Worm (Caenorhabditis elegans): ENCODE data around the gene M01H9.4.
A peak's percentile ranks its signal among the peaks of the same experiment; 100 is the strongest.

Gene M01H9.4

ce11 chrIV:4449439-4449838, 33.3 kb downstream of the M01H9.4 start, which contains the start of gene R08C7.12:
Gene R08C7.12, plus strand, starts transcription at chrIV:4449739.
- TF ChIP-seq F13H6.1 (tag; optimal IDR thresholded peaks at IDR 0.05), result no peak
- TF ChIP-seq mbf-1 (tag; optimal IDR thresholded peaks at IDR 0.05), result no peak
- TF ChIP-seq unc-55 (GFP tag; optimal IDR thresholded peaks at IDR 0.05), result no peak
- no peak for TF ChIP-seq ceh-16 (tag; optimal IDR thresholded peaks at IDR 0.05)
- TF ChIP-seq lin-39 (tag; optimal IDR thresholded peaks at IDR 0.05), result no peak
- no peak for TF ChIP-seq sem-4 (tag; optimal IDR thresholded peaks at IDR 0.05)
- TF ChIP-seq lin-11 (tag; optimal IDR thresholded peaks at IDR 0.05), result no peak
- no peak for TF ChIP-seq Y55F3AM.14 (GFP tag; optimal IDR thresholded peaks at IDR 0.05)
- TF ChIP-seq aly-2 (tag; optimal IDR thresholded peaks at IDR 0.05), result no peak
- TF ChIP-seq crh-2 (tag; optimal IDR thresholded peaks at IDR 0.05), result no peak
- TF ChIP-seq nhr-12 (tag; optimal IDR thresholded peaks at IDR 0.05), result no peak

ce11 chrIV:4448343-4448742, 34.4 kb downstream of the M01H9.4 start:
- TF ChIP-seq lin-39 (tag; optimal IDR thresholded peaks at IDR 0.05), result no peak
- TF ChIP-seq skn-1 (tag; optimal IDR thresholded peaks at IDR 0.05), result no peak
- TF ChIP-seq F13H6.1 (tag; optimal IDR thresholded peaks at IDR 0.05), result no peak
- TF ChIP-seq nhr-11 (tag; optimal IDR thresholded peaks at IDR 0.05), result no peak
- no peak for TF ChIP-seq lsy-2 (tag; optimal IDR thresholded peaks at IDR 0.05)
- TF ChIP-seq unc-39 (tag; optimal IDR thresholded peaks at IDR 0.05), result no peak
- no peak for TF ChIP-seq nhr-6 (tag; optimal IDR thresholded peaks at IDR 0.05)
- no peak for TF ChIP-seq nhr-21 (tag; optimal IDR thresholded peaks at IDR 0.05)
- no peak for TF ChIP-seq aly-2 (tag; optimal IDR thresholded peaks at IDR 0.05)
- no peak for TF ChIP-seq fos-1 (tag; optimal IDR thresholded peaks at IDR 0.05)
- TF ChIP-seq mbf-1 (tag; optimal IDR thresholded peaks at IDR 0.05), result no peak
- no peak for TF ChIP-seq nhr-23 (tag; optimal IDR thresholded peaks at IDR 0.05)
- no peak for TF ChIP-seq peb-1 (tag; optimal IDR thresholded peaks at IDR 0.05)
- no peak for TF ChIP-seq mdl-1 (tag; optimal IDR thresholded peaks at IDR 0.05)
- TF ChIP-seq lin-11 (tag; optimal IDR thresholded peaks at IDR 0.05), result no peak
- TF ChIP-seq sem-4 (tag; optimal IDR thresholded peaks at IDR 0.05), result no peak

- TF ChIP-seq lsy-2 (tag; optimal IDR thresholded peaks at IDR 0.05) (no peak), aly-2 (tag; optimal IDR thresholded peaks at IDR 0.05) (no peak), ceh-16 (tag; optimal IDR thresholded peaks at IDR 0.05) (no peak), ztf-4 (tag; optimal IDR thresholded peaks at IDR 0.05) (no peak), nhr-25 (tag; optimal IDR thresholded peaks at IDR 0.05) (no peak), C34F6.9 (tag; optimal IDR thresholded peaks at IDR 0.05) (no peak), nhr-129 (tag; optimal IDR thresholded peaks at IDR 0.05) (no peak), snpc-4 (tag; optimal IDR thresholded peaks at IDR 0.05) (no peak), lin-11 (tag; optimal IDR thresholded peaks at IDR 0.05) (no peak), skn-1 (tag; optimal IDR thresholded peaks at IDR 0.05) (no peak), ama-1 (optimal IDR thresholded peaks at IDR 0.05) (no peak), mab-5 (tag; optimal IDR thresholded peaks at IDR 0.05) (no peak), fos-1 (tag; optimal IDR thresholded peaks at IDR 0.05) (no peak), nhr-237 (tag; optimal IDR thresholded peaks at IDR 0.05) (no peak), lin-39 (tag; optimal IDR thresholded peaks at IDR 0.05) (no peak), nhr-12 (tag; optimal IDR thresholded peaks at IDR 0.05) (no peak)
Measured at ce11 chrIV:4447367-4447766, 35.3 kb downstream of the M01H9.4 start.

ce11 chrIV:4447284-4447366, 35.6 kb downstream of the M01H9.4 start, which contains the start of gene chat-1:
Gene chat-1, plus strand, starts transcription at chrIV:4447331.
- TF ChIP-seq nhr-129 (tag; optimal IDR thresholded peaks at IDR 0.05) (no peak), nhr-21 (tag; optimal IDR thresholded peaks at IDR 0.05) (no peak), sem-4 (tag; optimal IDR thresholded peaks at IDR 0.05) (no peak), fos-1 (tag; optimal IDR thresholded peaks at IDR 0.05) (no peak), alr-1 (tag; optimal IDR thresholded peaks at IDR 0.05) (no peak), dmd-4 (tag; optimal IDR thresholded peaks at IDR 0.05) (no peak)

ce11 chrIV:4446884-4447283, 35.8 kb downstream of the M01H9.4 start:
- TF ChIP-seq ceh-82 (tag; optimal IDR thresholded peaks at IDR 0.05) (no peak), peb-1 (tag; optimal IDR thresholded peaks at IDR 0.05) (no peak), unc-62 (GFP tag; optimal IDR thresholded peaks at IDR 0.05) (no peak), unc-55 (GFP tag; optimal IDR thresholded peaks at IDR 0.05) (peak; percentile 61), snpc-4 (tag; optimal IDR thresholded peaks at IDR 0.05) (no peak), nhr-23 (tag; optimal IDR thresholded peaks at IDR 0.05) (no peak), ZK546.5 (tag; optimal IDR thresholded peaks at IDR 0.05) (peak; percentile 39), lin-13 (GFP tag; optimal IDR thresholded peaks at IDR 0.05) (peak; percentile 53), nhr-77 (tag; optimal IDR thresholded peaks at IDR 0.05) (no peak), sma-9 (GFP tag; optimal IDR thresholded peaks at IDR 0.05) (no peak), sma-9 (tag; optimal IDR thresholded peaks at IDR 0.05) (no peak), unc-39 (tag; optimal IDR thresholded peaks at IDR 0.05) (no peak), alr-1 (tag; optimal IDR thresholded peaks at IDR 0.05) (no peak), skn-1 (tag; optimal IDR thresholded peaks at IDR 0.05) (no peak), nhr-11 (tag; optimal IDR thresholded peaks at IDR 0.05) (no peak), C34F6.9 (tag; optimal IDR thresholded peaks at IDR 0.05) (peak; percentile 53), zag-1 (tag; optimal IDR thresholded peaks at IDR 0.05) (no peak), gmeb-1 (tag; optimal IDR thresholded peaks at IDR 0.05) (peak; percentile 22), nhr-129 (tag; optimal IDR thresholded peaks at IDR 0.05) (peak; percentile 73), lin-11 (tag; optimal IDR thresholded peaks at IDR 0.05) (no peak), mab-5 (tag; optimal IDR thresholded peaks at IDR 0.05) (no peak), nhr-21 (tag; optimal IDR thresholded peaks at IDR 0.05) (no peak), sma-3 (GFP tag; optimal IDR thresholded peaks at IDR 0.05) (peak; percentile 38), R02D3.7 (tag; optimal IDR thresholded peaks at IDR 0.05) (no peak), elt-1 (tag; optimal IDR thresholded peaks at IDR 0.05) (no peak), ama-1 (optimal IDR thresholded peaks at IDR 0.05) (peak; percentile 71), blmp-1 (tag; optimal IDR thresholded peaks at IDR 0.05; ENCODE audit: insufficient read depth) (no peak), fos-1 (tag; optimal IDR thresholded peaks at IDR 0.05) (peak; percentile 85), F13H6.1 (tag; optimal IDR thresholded peaks at IDR 0.05) (no peak), ztf-4 (tag; optimal IDR thresholded peaks at IDR 0.05) (peak; percentile 44), ztf-11 (tag; optimal IDR thresholded peaks at IDR 0.05) (no peak)

All from whole organism, L2 larva.